Fruit fly (Drosophila melanogaster): ENCODE results near the gene CG12814.

The CG12814 gene

dm6 chr3R:10185986-10186385, 3.4 kb downstream of the CG12814 start:
- TF ChIP-seq CG8478 (optimal IDR thresholded peaks at IDR 0.05): no peak
- no peak for TF ChIP-seq Dll (optimal IDR thresholded peaks at IDR 0.05)
- no peak for TF ChIP-seq usp (GFP tag; optimal IDR thresholded peaks at IDR 0.05)
- TF ChIP-seq pan (optimal IDR thresholded peaks at IDR 0.05): no peak
- TF ChIP-seq psq (optimal IDR thresholded peaks at IDR 0.05): no peak
- no peak for TF ChIP-seq EcR (GFP tag; optimal IDR thresholded peaks at IDR 0.05)

DNA sequence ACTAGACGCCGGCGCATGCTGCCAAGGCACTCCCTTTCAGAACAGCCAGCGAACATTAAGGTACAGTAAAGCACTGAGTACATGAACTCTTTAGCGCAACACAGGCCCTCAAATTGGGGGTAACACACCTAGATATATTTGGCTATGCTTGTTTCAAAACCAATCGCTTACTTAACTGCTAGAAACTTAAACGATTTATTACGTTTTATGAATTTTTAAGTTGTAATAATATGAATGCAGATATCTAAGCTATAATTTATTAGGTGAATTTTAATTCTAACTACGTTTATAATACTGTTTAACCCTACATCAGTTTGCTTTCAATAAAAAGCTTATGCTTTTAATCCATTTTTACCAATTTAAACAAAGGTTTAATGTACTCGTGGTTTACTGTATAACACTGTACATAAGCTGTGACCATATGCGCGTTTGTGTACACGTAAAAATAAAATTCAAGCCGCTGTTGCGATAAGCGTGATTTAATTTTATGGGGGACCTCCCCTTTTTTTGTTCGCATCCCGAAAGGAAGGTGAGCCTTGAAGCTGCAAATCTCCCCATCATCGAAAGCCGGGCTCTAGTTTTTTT, 12.4 kb downstream of the CG12814 start:
- TF ChIP-seq Dll (optimal IDR thresholded peaks at IDR 0.05) (no peak), CG8478 (optimal IDR thresholded peaks at IDR 0.05) (no peak), EcR (GFP tag; optimal IDR thresholded peaks at IDR 0.05) (no peak), usp (GFP tag; optimal IDR thresholded peaks at IDR 0.05) (no peak), psq (optimal IDR thresholded peaks at IDR 0.05) (no peak), pan (optimal IDR thresholded peaks at IDR 0.05) (no peak)

- TF ChIP-seq psq (optimal IDR thresholded peaks at IDR 0.05): no peak
- TF ChIP-seq Dll (optimal IDR thresholded peaks at IDR 0.05): no peak
- TF ChIP-seq EcR (GFP tag; optimal IDR thresholded peaks at IDR 0.05): no peak
- TF ChIP-seq usp (GFP tag; optimal IDR thresholded peaks at IDR 0.05): no peak
- no peak for TF ChIP-seq pan (optimal IDR thresholded peaks at IDR 0.05)
- no peak for TF ChIP-seq CG8478 (optimal IDR thresholded peaks at IDR 0.05)
Observed at dm6 chr3R:10170356-10170876, 19.0 kb downstream of the CG12814 start, which contains the start of gene Best1. TSS of gene Best1 (minus strand) at chr3R:10170487.

DNA sequence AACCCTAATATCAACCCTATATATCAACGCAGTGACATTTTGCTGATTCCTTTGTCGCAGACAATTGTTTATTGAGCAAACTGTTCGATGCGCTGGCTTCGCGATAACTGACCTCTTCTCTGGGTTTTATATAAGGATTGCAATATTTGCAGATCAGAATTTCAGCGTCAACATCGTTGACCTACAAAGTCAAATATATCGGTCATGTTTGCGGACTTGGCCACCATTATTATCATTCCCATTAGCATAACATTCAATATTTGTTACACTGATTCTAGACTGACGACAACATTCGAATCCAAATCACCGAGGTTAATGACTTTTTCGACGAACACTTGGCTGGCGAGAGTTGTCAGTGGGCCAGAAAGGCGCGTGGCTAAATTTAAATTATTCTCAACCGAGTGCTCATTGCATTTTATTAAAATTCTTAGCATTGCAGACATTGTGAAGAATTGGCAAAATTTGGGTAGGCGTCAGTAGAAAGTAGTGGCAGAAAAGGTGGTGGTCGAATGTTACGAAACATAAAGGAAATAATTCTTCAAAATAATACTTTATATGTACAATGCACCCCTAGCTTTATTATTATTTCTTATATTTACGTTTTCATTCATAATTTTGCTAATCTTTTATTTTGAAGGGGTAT, 20.2 kb downstream of the CG12814 start:
- TF ChIP-seq EcR (GFP tag; optimal IDR thresholded peaks at IDR 0.05) (peak in 1 of 2 experiments; percentile 70), CG8478 (optimal IDR thresholded peaks at IDR 0.05) (no peak)

DNA sequence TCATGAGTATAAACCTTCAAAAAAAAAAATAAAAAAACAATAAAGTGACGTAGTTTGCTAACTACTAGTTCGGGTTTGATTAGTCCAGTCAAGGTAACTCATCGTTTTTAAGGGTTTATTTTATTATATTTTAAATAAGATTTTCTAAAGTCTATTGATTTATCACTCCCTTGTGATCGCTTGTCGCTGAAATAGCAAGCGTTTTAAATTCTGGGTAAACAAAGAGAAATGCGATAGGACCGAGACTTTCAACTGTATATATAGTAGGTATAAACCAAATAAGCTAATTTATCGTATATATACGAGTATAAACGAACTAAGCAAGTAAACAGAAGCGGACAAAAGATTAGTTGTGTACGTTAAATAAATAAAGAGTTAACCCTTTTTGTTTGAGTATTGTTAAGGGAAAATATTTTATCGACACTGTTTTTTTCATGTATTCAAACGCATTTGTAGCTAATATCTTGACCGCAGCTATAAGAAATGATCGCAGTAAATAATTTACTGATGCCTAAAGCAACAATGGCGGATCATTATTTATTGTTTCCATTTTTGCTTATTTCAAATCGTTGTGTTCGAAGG, 20.8 kb downstream of the CG12814 start:
- TF ChIP-seq usp (GFP tag; optimal IDR thresholded peaks at IDR 0.05) (no peak), CG8478 (optimal IDR thresholded peaks at IDR 0.05) (no peak), EcR (GFP tag; optimal IDR thresholded peaks at IDR 0.05) (no peak), Dll (optimal IDR thresholded peaks at IDR 0.05) (no peak), psq (optimal IDR thresholded peaks at IDR 0.05) (no peak), pan (optimal IDR thresholded peaks at IDR 0.05) (no peak)

- TF ChIP-seq Dll (optimal IDR thresholded peaks at IDR 0.05) (no peak), CG8478 (optimal IDR thresholded peaks at IDR 0.05) (no peak), psq (optimal IDR thresholded peaks at IDR 0.05) (no peak), EcR (GFP tag; optimal IDR thresholded peaks at IDR 0.05) (no peak), pan (optimal IDR thresholded peaks at IDR 0.05) (no peak), usp (GFP tag; optimal IDR thresholded peaks at IDR 0.05) (no peak)
Observed at dm6 chr3R:10167280-10167679, 22.1 kb downstream of the CG12814 start.

DNA sequence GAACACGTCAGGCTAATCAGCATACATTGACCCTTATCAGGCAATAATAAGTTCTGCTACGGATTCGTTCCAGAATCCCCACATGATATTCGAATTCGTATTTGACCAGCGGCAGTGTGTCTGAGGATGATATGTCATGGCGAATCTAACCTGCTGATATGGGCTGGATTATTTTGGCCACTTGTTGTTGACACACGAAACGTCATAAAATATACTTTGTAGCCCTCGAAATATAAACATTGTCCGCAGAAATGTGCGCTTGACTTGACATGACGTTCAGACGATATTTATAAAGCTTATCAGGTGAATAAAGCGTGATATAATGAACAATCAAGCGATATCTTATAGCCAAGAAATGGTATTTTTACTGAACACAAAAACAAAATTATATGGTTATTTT, 23.1 kb downstream of the CG12814 start:
- TF ChIP-seq psq (optimal IDR thresholded peaks at IDR 0.05) (no peak), EcR (GFP tag; optimal IDR thresholded peaks at IDR 0.05) (no peak), usp (GFP tag; optimal IDR thresholded peaks at IDR 0.05) (no peak), Dll (optimal IDR thresholded peaks at IDR 0.05) (no peak), pan (optimal IDR thresholded peaks at IDR 0.05) (no peak), CG8478 (optimal IDR thresholded peaks at IDR 0.05) (no peak)

- TF ChIP-seq EcR (GFP tag; optimal IDR thresholded peaks at IDR 0.05) (no peak), CG8478 (optimal IDR thresholded peaks at IDR 0.05) (no peak), psq (optimal IDR thresholded peaks at IDR 0.05) (no peak), Dll (optimal IDR thresholded peaks at IDR 0.05) (no peak), pan (optimal IDR thresholded peaks at IDR 0.05) (no peak), usp (GFP tag; optimal IDR thresholded peaks at IDR 0.05) (no peak)
Observed at dm6 chr3R:10161163-10161562, 28.2 kb downstream of the CG12814 start, which contains the start of gene CG6254. TSS of gene CG6254 (minus strand) at chr3R:10161331.

dm6 chr3R:10153957-10154685, 35.3 kb downstream of the CG12814 start:
- no peak for TF ChIP-seq usp (GFP tag; optimal IDR thresholded peaks at IDR 0.05)
- TF ChIP-seq psq (optimal IDR thresholded peaks at IDR 0.05): no peak
- no peak for TF ChIP-seq CG8478 (optimal IDR thresholded peaks at IDR 0.05)
- no peak for TF ChIP-seq pan (optimal IDR thresholded peaks at IDR 0.05)
- TF ChIP-seq Dll (optimal IDR thresholded peaks at IDR 0.05): no peak
- no peak for TF ChIP-seq EcR (GFP tag; optimal IDR thresholded peaks at IDR 0.05)

DNA sequence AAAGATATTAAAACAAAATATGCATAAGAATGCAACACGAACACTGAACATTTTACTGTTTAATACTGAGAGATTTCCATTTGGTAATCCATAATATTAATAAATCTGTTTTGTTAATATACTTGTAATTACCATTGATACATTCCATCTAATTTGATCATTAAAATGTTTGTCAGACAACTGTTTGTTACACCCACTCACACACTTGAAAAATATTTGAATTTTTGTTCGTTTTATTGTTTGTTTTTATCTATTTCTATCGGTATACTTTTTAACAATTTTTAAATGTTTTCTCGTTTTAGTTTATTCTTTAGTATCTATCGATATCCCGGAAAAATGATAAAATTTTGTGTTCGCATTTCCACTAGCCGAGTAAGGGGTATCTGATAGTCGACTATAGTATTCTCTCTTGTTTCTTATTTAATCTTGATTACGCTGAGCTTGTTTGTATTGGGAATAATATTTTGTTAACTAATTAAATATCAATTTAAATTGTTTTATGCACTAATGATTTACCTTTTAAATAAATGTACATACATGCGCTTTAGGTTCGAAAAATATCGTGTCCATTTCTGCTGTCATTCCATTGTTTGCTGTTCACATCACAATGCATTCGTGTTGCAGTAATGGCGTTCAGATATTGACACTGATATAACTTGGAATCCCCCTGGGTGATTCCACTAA, 37.4 kb downstream of the CG12814 start, which contains the start of gene CG34303:
TSS of gene CG34303 (minus strand) at position 51 of the 684 bp plus-strand sequence.
- TF ChIP-seq Dll (optimal IDR thresholded peaks at IDR 0.05) (no peak), CG8478 (optimal IDR thresholded peaks at IDR 0.05) (no peak), psq (optimal IDR thresholded peaks at IDR 0.05) (no peak), EcR (GFP tag; optimal IDR thresholded peaks at IDR 0.05) (no peak), usp (GFP tag; optimal IDR thresholded peaks at IDR 0.05) (no peak), pan (optimal IDR thresholded peaks at IDR 0.05) (no peak)

- TF ChIP-seq pan (optimal IDR thresholded peaks at IDR 0.05): no peak
- TF ChIP-seq usp (GFP tag; optimal IDR thresholded peaks at IDR 0.05): no peak
- TF ChIP-seq psq (optimal IDR thresholded peaks at IDR 0.05): no peak
- TF ChIP-seq Dll (optimal IDR thresholded peaks at IDR 0.05): no peak
- no peak for TF ChIP-seq CG8478 (optimal IDR thresholded peaks at IDR 0.05)
- no peak for TF ChIP-seq EcR (GFP tag; optimal IDR thresholded peaks at IDR 0.05)
Observed at dm6 chr3R:10150555-10150954, 38.8 kb downstream of the CG12814 start.

Data from whole organism.